Worm (Caenorhabditis elegans) whole organism, young adult: ENCODE data around the gene Y76B12C.4.
"Not testable (repeated sequence)": the region's sequence is repeated elsewhere in the genome, so short reads cannot be mapped to it uniquely, and the experiment has no call there.

ENCODE experiments used
- B0261.1 ChIP-seq: sonication (generic microtip); optimal IDR thresholded peaks from 2 replicates; lab custom pipeline; 2016; ENCODE audit warnings: mild to moderate bottlenecking, missing genetic modification characterization, moderate library complexity, missing compliant biosample characterization
- C06A6.2 ChIP-seq: fragments of 200-800 bp; sonication (Bioruptor generic); conservative IDR thresholded peaks from 2 replicates; pipeline ENCODE4 v1.3.6; 2022; ENCODE audit warnings: missing genetic modification characterization, missing compliant biosample characterization
- F33H1.4 ChIP-seq: fragments of 200-800 bp; sonication (Bioruptor generic); IDR thresholded peaks from 2 replicates; pipeline ENCODE4 v1.3.6; 2022; ENCODE audit warnings: missing genetic modification reagents, missing genetic modification characterization, missing compliant biosample characterization
- K11D2.4 ChIP-seq: fragments of 200-800 bp; sonication (Bioruptor generic); IDR thresholded peaks from 2 replicates; pipeline ENCODE4 v1.3.6; 2022; ENCODE audit warnings: missing genetic modification reagents, missing genetic modification characterization, missing compliant biosample characterization
- Y56A3A.18 ChIP-seq: fragments of 200-800 bp; sonication (Bioruptor generic); IDR thresholded peaks from 2 replicates; pipeline ENCODE4 v1.3.6; 2022; ENCODE audit warnings: missing genetic modification reagents, missing genetic modification characterization, missing compliant biosample characterization
- ama-1 ChIP-seq, 3 experiments: fragments of 150-350 bp in 1 of 3; sonication (generic microtip) in 2 of 3; optimal IDR thresholded peaks; 2 replicates each; lab custom pipeline; 2014 to 2018; ENCODE audit warnings: missing biosample characterization in 2 of 3, missing genetic modification characterization in 2 of 3, missing genetic modification reagents in 2 of 3
- cebp-2 ChIP-seq: fragments of 200-800 bp; sonication (Bioruptor generic); IDR thresholded peaks from 2 replicates; pipeline ENCODE4 v1.3.6; 2022; ENCODE audit warnings: missing genetic modification characterization, missing compliant biosample characterization
- efl-1 ChIP-seq: fragments of 150-350 bp; optimal IDR thresholded peaks from 2 replicates; lab custom pipeline; 2014; ENCODE audit warnings: missing biosample characterization, missing genetic modification reagents, missing genetic modification characterization
- pha-4 ChIP-seq: fragments of 150-350 bp; sonication (generic microtip); optimal IDR thresholded peaks from 2 replicates; lab custom pipeline; 2014; ENCODE audit warnings: missing biosample characterization, missing genetic modification reagents, missing genetic modification characterization
- sea-2 ChIP-seq: fragments of 200-800 bp; sonication (Bioruptor generic); IDR thresholded peaks from 2 replicates; pipeline ENCODE4 v1.3.6; 2022; ENCODE audit warnings: missing genetic modification characterization, missing compliant biosample characterization
- zfh-2 ChIP-seq: fragments of 200-800 bp; sonication (Bioruptor generic); conservative IDR thresholded peaks from 2 replicates; pipeline ENCODE4 v1.3.6; 2022; ENCODE audit warnings: missing genetic modification reagents, missing genetic modification characterization, missing compliant biosample characterization
- ztf-6 ChIP-seq: fragments of 200-800 bp; sonication (Bioruptor generic); IDR thresholded peaks from 2 replicates; pipeline ENCODE4 v1.3.6; 2022; ENCODE audit warnings: missing genetic modification reagents, missing genetic modification characterization, missing compliant biosample characterization

ce11 chrIV:1950617-1951016, 21.6 kb downstream of the Y76B12C.4 start:
- not testable (repeated sequence) for TF ChIP-seq F33H1.4; ama-1 (optimal IDR thresholded peaks at IDR 0.05; lab: Kevin White, UChicago); ama-1 (GFP tag; optimal IDR thresholded peaks at IDR 0.05; lab: Kevin White, UChicago); cebp-2 (GFP tag; lab: Robert Waterston, UW); pha-4; sea-2 (GFP tag; lab: Robert Waterston, UW); Y56A3A.18 (GFP tag; lab: Robert Waterston, UW); B0261.1; C06A6.2 (GFP tag; lab: Robert Waterston, UW); K11D2.4 (GFP tag; lab: Robert Waterston, UW); ztf-6 (GFP tag; lab: Robert Waterston, UW); efl-1 (GFP tag; lab: Kevin White, UChicago); zfh-2
